Fruit fly (Drosophila melanogaster): ENCODE measurements around the gene Tep4.
A peak's percentile ranks its signal among the peaks of the same experiment; 100 is the strongest.

The Tep4 gene

dm6 chr2L:19579995-19580578, 31.8 kb downstream of the Tep4 start, which contains the start of gene Pmvk:
Gene Pmvk, minus strand, starts transcription at chr2L:19580351.
- TF ChIP-seq br (GFP tag; optimal IDR thresholded peaks at IDR 0.05) (no peak), Rel (GFP tag; optimal IDR thresholded peaks at IDR 0.05) (no peak), Rel (tag; optimal IDR thresholded peaks at IDR 0.05) (peak; percentile 5), Sp1 (GFP tag; optimal IDR thresholded peaks at IDR 0.05) (no peak), Hr83 (GFP tag; optimal IDR thresholded peaks at IDR 0.05; ENCODE audit: poor library complexity, severe bottlenecking) (no peak), Hnf4 (GFP tag; optimal IDR thresholded peaks at IDR 0.05) (no peak), HLH106 (tag; optimal IDR thresholded peaks at IDR 0.05) (no peak)

- TF ChIP-seq dmrt93B (GFP tag; optimal IDR thresholded peaks at IDR 0.05), result no peak
- TF ChIP-seq Mio (GFP tag; optimal IDR thresholded peaks at IDR 0.05), result no peak
- peak; percentile 61 for TF ChIP-seq rgr (GFP tag; optimal IDR thresholded peaks at IDR 0.05)
- TF ChIP-seq HLH106 (tag; optimal IDR thresholded peaks at IDR 0.05), result peak; percentile 48
- TF ChIP-seq CG9705 (GFP tag; optimal IDR thresholded peaks at IDR 0.05), result peak; percentile 34
- no peak for TF ChIP-seq Hr78 (GFP tag; optimal IDR thresholded peaks at IDR 0.05)
- no peak for TF ChIP-seq Abd-B (GFP tag; optimal IDR thresholded peaks at IDR 0.05)
- no peak for TF ChIP-seq CG32264 (GFP tag; optimal IDR thresholded peaks at IDR 0.05)
- TF ChIP-seq Hnf4 (GFP tag; optimal IDR thresholded peaks at IDR 0.05), result no peak
- peak; percentile 55 for TF ChIP-seq sv (GFP tag; optimal IDR thresholded peaks at IDR 0.05)
- TF ChIP-seq CrebA (GFP tag; optimal IDR thresholded peaks at IDR 0.05; ENCODE audit: borderline replicate concordance), result no peak
- no peak for TF ChIP-seq GATAd (GFP tag; optimal IDR thresholded peaks at IDR 0.05)
- peak; percentile 21 for TF ChIP-seq Jra (GFP tag; optimal IDR thresholded peaks at IDR 0.05)
- TF ChIP-seq fru (GFP tag; optimal IDR thresholded peaks at IDR 0.05), result peak; percentile 38
- peak in 1 of 2 experiments; percentile 72 for TF ChIP-seq foxo (GFP tag; optimal IDR thresholded peaks at IDR 0.05)
- TF ChIP-seq lola (GFP tag; optimal IDR thresholded peaks at IDR 0.05), result no peak
- no peak for TF ChIP-seq N (GFP tag; optimal IDR thresholded peaks at IDR 0.05)
- no peak for TF ChIP-seq Vsx2 (GFP tag; optimal IDR thresholded peaks at IDR 0.05; ENCODE audit: partially characterized antibody)
- TF ChIP-seq h (GFP tag; optimal IDR thresholded peaks at IDR 0.05), result peak; percentile 60
- TF ChIP-seq Myc (optimal IDR thresholded peaks at IDR 0.05), result no peak
- no peak for TF ChIP-seq dl (GFP tag; optimal IDR thresholded peaks at IDR 0.05; ENCODE audit: insufficient read depth in 1 of 2, partially characterized antibody in 2 of 2)
- no peak for TF ChIP-seq Dfd (GFP tag; optimal IDR thresholded peaks at IDR 0.05)
- peak; percentile 34 for TF ChIP-seq psq (GFP tag; optimal IDR thresholded peaks at IDR 0.05)
- TF ChIP-seq usp (GFP tag; optimal IDR thresholded peaks at IDR 0.05), result no peak
- TF ChIP-seq jim (GFP tag; optimal IDR thresholded peaks at IDR 0.05), result peak; percentile 18
- no peak for TF ChIP-seq Rel (GFP tag; optimal IDR thresholded peaks at IDR 0.05)
- peak; percentile 98 for TF ChIP-seq Rel (tag; optimal IDR thresholded peaks at IDR 0.05)
- TF ChIP-seq Dif (GFP tag; optimal IDR thresholded peaks at IDR 0.05; ENCODE audit: partially characterized antibody), result no peak
- peak; percentile 86 for TF ChIP-seq Hr83 (GFP tag; optimal IDR thresholded peaks at IDR 0.05; ENCODE audit: poor library complexity, severe bottlenecking)
- TF ChIP-seq OdsH (GFP tag; optimal IDR thresholded peaks at IDR 0.05), result no peak
- no peak for TF ChIP-seq pan (optimal IDR thresholded peaks at IDR 0.05)
- no peak for TF ChIP-seq brk (GFP tag; optimal IDR thresholded peaks at IDR 0.05)
- peak; percentile 40 for TF ChIP-seq Sp1 (GFP tag; optimal IDR thresholded peaks at IDR 0.05)
- TF ChIP-seq tai (GFP tag; optimal IDR thresholded peaks at IDR 0.05), result no peak
- TF ChIP-seq dsf (GFP tag; optimal IDR thresholded peaks at IDR 0.05; ENCODE audit: borderline replicate concordance), result no peak
- TF ChIP-seq ey (GFP tag; optimal IDR thresholded peaks at IDR 0.05), result peak; percentile 46
- TF ChIP-seq woc (GFP tag; optimal IDR thresholded peaks at IDR 0.05), result no peak
- TF ChIP-seq sage (GFP tag; optimal IDR thresholded peaks at IDR 0.05), result no peak
- peak; percentile 16 for TF ChIP-seq br (GFP tag; optimal IDR thresholded peaks at IDR 0.05)
Observed at dm6 chr2L:19582185-19582584, 33.9 kb downstream of the Tep4 start, which contains the start of gene Hakai. Gene Hakai, minus strand, starts transcription at chr2L:19582474.
